Worm (Caenorhabditis elegans): ENCODE results near the gene ZK380.4.

ce11 chrX:1629746-1630145 is 22.0 kb downstream of the ZK380.4 start:
- no peak for TF ChIP-seq unc-62 (GFP tag; optimal IDR thresholded peaks at IDR 0.05)
- no peak for TF ChIP-seq nhr-12 (tag; optimal IDR thresholded peaks at IDR 0.05)
- TF ChIP-seq ztf-11 (tag; optimal IDR thresholded peaks at IDR 0.05) = no peak

Measured in whole organism, L1 larva.